Fruit fly (Drosophila melanogaster): ENCODE results near the gene CG14298.
A peak's percentile ranks its signal among the peaks of the same experiment; 100 is the strongest.

CG14298 gene

DNA sequence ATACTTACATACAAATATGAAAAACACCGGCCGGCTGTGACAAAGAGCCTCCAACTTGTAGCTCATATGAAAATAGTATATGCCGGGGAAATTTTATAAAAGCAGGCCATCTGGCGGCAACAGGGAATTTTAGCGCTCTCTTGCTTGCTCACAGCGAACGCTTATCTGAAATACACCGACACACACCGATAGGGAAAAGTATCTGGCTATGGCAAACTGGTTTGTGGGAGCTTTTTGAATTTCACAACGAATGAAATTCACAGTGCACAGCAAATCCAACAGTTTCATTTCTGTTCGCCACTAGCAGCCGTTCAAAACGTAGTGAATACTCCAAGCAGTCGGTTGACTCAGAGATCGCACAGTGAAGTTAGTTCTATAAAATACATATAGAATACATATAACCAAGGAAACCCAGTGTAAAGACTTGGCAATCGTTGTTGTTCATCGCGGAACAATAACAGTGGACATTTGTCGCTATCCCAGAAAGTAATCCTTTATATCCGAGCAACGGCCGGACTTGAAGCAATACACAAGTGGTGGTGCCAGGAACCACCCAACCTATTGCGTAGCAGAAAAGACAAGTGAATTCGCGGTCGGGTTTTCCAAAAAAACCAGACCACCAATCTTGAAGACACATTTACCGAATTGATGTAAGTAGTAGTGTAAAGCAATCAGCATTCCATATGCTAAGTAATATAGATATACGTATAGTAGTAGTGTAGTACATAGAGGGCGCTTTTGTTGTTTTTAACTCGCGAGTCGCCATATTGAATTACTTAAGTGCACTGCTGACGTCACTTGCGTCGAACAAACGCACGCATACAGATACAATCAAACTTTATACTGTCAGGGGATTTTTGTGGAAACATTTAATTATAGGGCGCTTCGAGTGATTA lies 42.9 kb downstream of the CG14298 start (continued):
- no peak for TF ChIP-seq CG18476 (GFP tag; optimal IDR thresholded peaks at IDR 0.05)
- TF ChIP-seq CG6689 (GFP tag; IDR thresholded peaks at IDR 0.05) = no peak
- TF ChIP-seq CG3065 (GFP tag; optimal IDR thresholded peaks at IDR 0.05) = no peak
- TF ChIP-seq CG18011 (GFP tag; optimal IDR thresholded peaks at IDR 0.05) = no peak
- no peak for TF ChIP-seq bab2 (GFP tag; optimal IDR thresholded peaks at IDR 0.05)
- no peak for TF ChIP-seq ken (GFP tag; IDR thresholded peaks at IDR 0.05)
- TF ChIP-seq Ets65A (GFP tag) = peak; percentile 6
- TF ChIP-seq CG13775 (GFP tag; optimal IDR thresholded peaks at IDR 0.05) = no peak
- TF ChIP-seq dmrt11E (tag; optimal IDR thresholded peaks at IDR 0.05) = no peak
- TF ChIP-seq CG2889 (GFP tag; IDR thresholded peaks at IDR 0.05) = no peak
- no peak for TF ChIP-seq mld (GFP tag; IDR thresholded peaks at IDR 0.05; ENCODE audit: partially characterized antibody)
- no peak for TF ChIP-seq zfh2 (GFP tag; optimal IDR thresholded peaks at IDR 0.05)
- TF ChIP-seq Ssrp (tag; optimal IDR thresholded peaks at IDR 0.05) = peak; percentile 6
- no peak for TF ChIP-seq CG18764 (GFP tag; optimal IDR thresholded peaks at IDR 0.05)
- TF ChIP-seq Spps (tag; optimal IDR thresholded peaks at IDR 0.05) = no peak
- TF ChIP-seq rib (GFP tag; IDR thresholded peaks at IDR 0.05) = peak; percentile 56; the same call in 1 of the 2 replicates
- TF ChIP-seq grn (GFP tag; optimal IDR thresholded peaks at IDR 0.05) = no peak
- 0 out of 2 replicates have a peak, but pooled peaks have one; percentile 16 for TF ChIP-seq unc-4 (GFP tag; IDR thresholded peaks at IDR 0.05; ENCODE audit: partially characterized antibody)
- no peak for TF ChIP-seq CG10366 (GFP tag; IDR thresholded peaks at IDR 0.05)
- no peak for TF ChIP-seq wor (GFP tag; IDR thresholded peaks at IDR 0.05)
- TF ChIP-seq CG15514 (GFP tag; optimal IDR thresholded peaks at IDR 0.05) = peak; percentile 34
- no peak for TF ChIP-seq CG12219 (GFP tag; optimal IDR thresholded peaks at IDR 0.05)
- TF ChIP-seq CG8388 (GFP tag; optimal IDR thresholded peaks at IDR 0.05) = no peak
- TF ChIP-seq NC2β (GFP tag; optimal IDR thresholded peaks at IDR 0.05) = no peak
- no peak for TF ChIP-seq CG9797 (GFP tag; optimal IDR thresholded peaks at IDR 0.05)
- TF ChIP-seq tx (GFP tag; optimal IDR thresholded peaks at IDR 0.05) = no peak
- no peak for TF ChIP-seq MTF-1 (GFP tag; optimal IDR thresholded peaks at IDR 0.05; ENCODE audit: borderline replicate concordance)
- TF ChIP-seq CG4328 (GFP tag; optimal IDR thresholded peaks at IDR 0.05) = no peak
- no peak for TF ChIP-seq CG7357 (GFP tag; IDR thresholded peaks at IDR 0.05)
- no peak for TF ChIP-seq sc (optimal IDR thresholded peaks at IDR 0.05)
- no peak for TF ChIP-seq sc (GFP tag; optimal IDR thresholded peaks at IDR 0.05)
- TF ChIP-seq CG6765 (GFP tag; optimal IDR thresholded peaks at IDR 0.05) = peak; percentile 1
- TF ChIP-seq Nf-YC (tag; optimal IDR thresholded peaks at IDR 0.05) = peak; percentile 26
- TF ChIP-seq CG10147 (GFP tag; optimal IDR thresholded peaks at IDR 0.05) = no peak
- no peak for TF ChIP-seq H2.0 (GFP tag; IDR thresholded peaks at IDR 0.05)
- no peak for TF ChIP-seq emc (GFP tag; optimal IDR thresholded peaks at IDR 0.05)
- no peak for TF ChIP-seq Hr51 (GFP tag; optimal IDR thresholded peaks at IDR 0.05)
- TF ChIP-seq dm (GFP tag; optimal IDR thresholded peaks at IDR 0.05) = no peak
- no peak for TF ChIP-seq CG1529 (GFP tag; optimal IDR thresholded peaks at IDR 0.05)
- no peak for TF ChIP-seq pnt (GFP tag; optimal IDR thresholded peaks at IDR 0.05)
- TF ChIP-seq lov (optimal IDR thresholded peaks at IDR 0.05) = no peak
- no peak for TF ChIP-seq lov (GFP tag; IDR thresholded peaks at IDR 0.05)
- no peak for TF ChIP-seq toy (GFP tag; IDR thresholded peaks at IDR 0.05)
- TF ChIP-seq CG6654 (GFP tag; optimal IDR thresholded peaks at IDR 0.05) = no peak
- TF ChIP-seq CG7556 (GFP tag; optimal IDR thresholded peaks at IDR 0.05) = no peak
- no peak for TF ChIP-seq insv (GFP tag; optimal IDR thresholded peaks at IDR 0.05)
- no peak for TF ChIP-seq trh (GFP tag; optimal IDR thresholded peaks at IDR 0.05)
- no peak for TF ChIP-seq CG4404 (GFP tag; IDR thresholded peaks at IDR 0.05)
- TF ChIP-seq peb (GFP tag; IDR thresholded peaks at IDR 0.05) = no peak
- peak; percentile 80 for TF ChIP-seq lilli (GFP tag; optimal IDR thresholded peaks at IDR 0.05)
